Worm (Caenorhabditis elegans) whole organism, midembryonic: ENCODE data around the gene cal-3.

Experiments
- flt-1 ChIP-seq: fragments of 200-800 bp; sonication (Bioruptor generic); IDR thresholded peaks from 2 replicates; pipeline ENCODE4 v1.3.6; 2022; ENCODE audit warnings: missing genetic modification characterization, missing compliant biosample characterization
- ref-1 ChIP-seq: fragments of 200-800 bp; sonication (Bioruptor generic); conservative IDR thresholded peaks from 2 replicates; pipeline ENCODE4 v1.3.6; 2022; ENCODE audit warnings: missing genetic modification reagents, missing genetic modification characterization, missing compliant biosample characterization

ce11 chrIV:3817253-3817652 is 17.7 kb downstream of the cal-3 start:
- TF ChIP-seq ref-1 (GFP tag; lab: Robert Waterston, UW) = no peak
- no peak for TF ChIP-seq flt-1
